Worm (Caenorhabditis elegans) whole organism, young adult: ENCODE data around the gene W09C2.7.

Source experiments
- aptf-2 ChIP-seq: fragments of 200-800 bp; sonication (Bioruptor generic); conservative IDR thresholded peaks from 2 replicates; pipeline ENCODE4 v1.3.6; 2022; ENCODE audit warnings: missing genetic modification reagents, missing genetic modification characterization, missing compliant biosample characterization
- let-607 ChIP-seq, 2 experiments: fragments of 200-800 bp in 1 of 2; sonication (Bioruptor generic) in 1 of 2; sonication (generic microtip) in 1 of 2; optimal IDR thresholded peaks; 2 replicates each; lab custom pipeline; 2016 to 2018; ENCODE audit warnings: mild to moderate bottlenecking in 2 of 2, missing compliant biosample characterization in 2 of 2, missing genetic modification characterization in 2 of 2, moderate library complexity in 2 of 2, missing genotype in 1 of 2

DNA sequence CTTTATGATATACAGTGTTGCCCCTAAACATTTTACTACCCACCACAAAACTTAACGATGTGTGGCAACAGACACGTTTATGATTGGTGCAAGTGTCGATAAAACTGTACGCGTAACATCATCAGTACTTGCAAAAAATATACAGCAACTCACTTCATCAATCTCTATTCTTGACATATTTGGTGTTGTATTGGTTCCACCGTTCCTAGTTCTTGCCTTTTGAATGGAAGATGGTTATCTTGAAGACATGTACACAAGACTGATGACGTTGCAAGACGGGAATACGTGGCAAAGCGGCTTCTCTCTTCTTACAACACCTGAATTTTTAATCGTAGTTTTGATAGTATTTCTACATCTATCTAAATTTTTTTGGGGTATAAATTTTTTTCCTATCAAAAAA, 11.2 kb downstream of the W09C2.7 start:
- no peak for TF ChIP-seq let-607 (tag; optimal IDR thresholded peaks at IDR 0.05; lab: Kevin White, UChicago)
- no peak for TF ChIP-seq aptf-2 (GFP tag; lab: Robert Waterston, UW)
